Worm (Caenorhabditis elegans): ENCODE data around the gene F35B12.10.

F35B12.10 gene

ce11 chrV:11614805-11615497, 14.1 kb downstream of the F35B12.10 start:
- peak; percentile 65 for TF ChIP-seq elt-2 (tag; optimal IDR thresholded peaks at IDR 0.05)
- TF ChIP-seq nhr-77 (tag; optimal IDR thresholded peaks at IDR 0.05): no peak
- TF ChIP-seq mdl-1 (tag; optimal IDR thresholded peaks at IDR 0.05): no peak
- no peak for TF ChIP-seq mml-1 (tag; optimal IDR thresholded peaks at IDR 0.05)
- TF ChIP-seq nhr-25 (tag; optimal IDR thresholded peaks at IDR 0.05): peak; percentile 93
- TF ChIP-seq ztf-4 (tag; optimal IDR thresholded peaks at IDR 0.05): no peak
- TF ChIP-seq nfya-1 (tag; optimal IDR thresholded peaks at IDR 0.05; ENCODE audit: insufficient read depth): no peak
- no peak for TF ChIP-seq nhr-76 (tag; optimal IDR thresholded peaks at IDR 0.05)
- TF ChIP-seq elt-3 (tag; optimal IDR thresholded peaks at IDR 0.05): peak in 2 of 3 experiments; percentile 90 to 97
- no peak for TF ChIP-seq fkh-2 (tag; optimal IDR thresholded peaks at IDR 0.05)
- TF ChIP-seq ZK546.5 (tag; optimal IDR thresholded peaks at IDR 0.05): no peak
- peak; percentile 97 for TF ChIP-seq elt-1 (tag; optimal IDR thresholded peaks at IDR 0.05)
- TF ChIP-seq R02D3.7 (tag; optimal IDR thresholded peaks at IDR 0.05): peak; percentile 30
- no peak for TF ChIP-seq sea-2 (GFP tag; optimal IDR thresholded peaks at IDR 0.05)
- peak; percentile 32 for TF ChIP-seq nhr-43 (tag; optimal IDR thresholded peaks at IDR 0.05; ENCODE audit: poor library complexity, severe bottlenecking)
- no peak for TF ChIP-seq lin-39 (tag; optimal IDR thresholded peaks at IDR 0.05)
- TF ChIP-seq nhr-23 (tag; optimal IDR thresholded peaks at IDR 0.05): peak; percentile 80
- peak; percentile 28 for TF ChIP-seq ceh-28 (tag; optimal IDR thresholded peaks at IDR 0.05)
- TF ChIP-seq pqm-1 (tag; optimal IDR thresholded peaks at IDR 0.05): peak; percentile 36

- TF ChIP-seq pha-4 (tag; optimal IDR thresholded peaks at IDR 0.05): peak; percentile 74
- no peak for TF ChIP-seq ama-1 (optimal IDR thresholded peaks at IDR 0.05)
Observed at ce11 chrV:11613007-11613406, 16.1 kb downstream of the F35B12.10 start, which contains the start of gene tag-290. TSS of gene tag-290 (plus strand) at chrV:11613307.

- TF ChIP-seq nhr-25 (tag; optimal IDR thresholded peaks at IDR 0.05) (peak; percentile 56), lsy-12 (tag; optimal IDR thresholded peaks at IDR 0.05) (peak; percentile 47), R02D3.7 (tag; optimal IDR thresholded peaks at IDR 0.05) (peak; percentile 56), unc-62 (GFP tag; optimal IDR thresholded peaks at IDR 0.05) (no peak), nhr-76 (tag; optimal IDR thresholded peaks at IDR 0.05) (peak; percentile 59), jun-1 (tag; optimal IDR thresholded peaks at IDR 0.05) (peak; percentile 5), ama-1 (optimal IDR thresholded peaks at IDR 0.05) (no peak), ztf-11 (tag; optimal IDR thresholded peaks at IDR 0.05) (peak; percentile 29), nhr-77 (tag; optimal IDR thresholded peaks at IDR 0.05) (no peak), ceh-16 (tag; optimal IDR thresholded peaks at IDR 0.05) (no peak), nhr-43 (tag; optimal IDR thresholded peaks at IDR 0.05; ENCODE audit: poor library complexity, severe bottlenecking) (peak; percentile 81), nfya-1 (tag; optimal IDR thresholded peaks at IDR 0.05; ENCODE audit: insufficient read depth) (peak; percentile 65), snpc-4 (tag; optimal IDR thresholded peaks at IDR 0.05) (peak; percentile 72), nhr-12 (tag; optimal IDR thresholded peaks at IDR 0.05) (no peak), ceh-82 (tag; optimal IDR thresholded peaks at IDR 0.05) (peak; percentile 83), elt-1 (tag; optimal IDR thresholded peaks at IDR 0.05) (no peak), nhr-11 (tag; optimal IDR thresholded peaks at IDR 0.05) (no peak), pqm-1 (tag; optimal IDR thresholded peaks at IDR 0.05) (no peak), nhr-28 (tag; optimal IDR thresholded peaks at IDR 0.05) (no peak), daf-12 (tag; optimal IDR thresholded peaks at IDR 0.05) (no peak), tbx-2 (tag; optimal IDR thresholded peaks at IDR 0.05) (peak; percentile 49), fkh-10 (GFP tag; optimal IDR thresholded peaks at IDR 0.05) (no peak), mdl-1 (tag; optimal IDR thresholded peaks at IDR 0.05) (no peak), mml-1 (tag; optimal IDR thresholded peaks at IDR 0.05) (no peak), elt-3 (tag; optimal IDR thresholded peaks at IDR 0.05) (no peak), egl-27 (tag; optimal IDR thresholded peaks at IDR 0.05) (no peak), nhr-23 (tag; optimal IDR thresholded peaks at IDR 0.05) (peak; percentile 73), nhr-237 (tag; optimal IDR thresholded peaks at IDR 0.05) (no peak), egl-5 (tag; optimal IDR thresholded peaks at IDR 0.05) (no peak), elt-2 (tag; optimal IDR thresholded peaks at IDR 0.05) (peak; percentile 59), skn-1 (tag; optimal IDR thresholded peaks at IDR 0.05) (no peak), nhr-67 (tag; optimal IDR thresholded peaks at IDR 0.05) (no peak), ceh-9 (tag; optimal IDR thresholded peaks at IDR 0.05) (no peak), ceh-28 (tag; optimal IDR thresholded peaks at IDR 0.05) (peak; percentile 40), lin-39 (tag; optimal IDR thresholded peaks at IDR 0.05) (peak; percentile 54), ZK546.5 (tag; optimal IDR thresholded peaks at IDR 0.05) (no peak), ztf-4 (tag; optimal IDR thresholded peaks at IDR 0.05) (no peak), hmg-11 (tag; optimal IDR thresholded peaks at IDR 0.05) (peak; percentile 89), eor-1 (tag; optimal IDR thresholded peaks at IDR 0.05) (no peak), fkh-2 (tag; optimal IDR thresholded peaks at IDR 0.05) (no peak), zag-1 (tag; optimal IDR thresholded peaks at IDR 0.05) (no peak), unc-39 (tag; optimal IDR thresholded peaks at IDR 0.05) (no peak), lin-15B (tag; optimal IDR thresholded peaks at IDR 0.05) (peak; percentile 64), sea-2 (GFP tag; optimal IDR thresholded peaks at IDR 0.05) (no peak), aly-2 (tag; optimal IDR thresholded peaks at IDR 0.05) (no peak)
Observed at ce11 chrV:11610481-11610880, 18.6 kb downstream of the F35B12.10 start, which contains the start of gene sas-5. TSS of gene sas-5 (plus strand) at chrV:11610737.
